Comparison of ENCODE assay signal across 1 fruit fly cellular context in the genomic region with DNA sequence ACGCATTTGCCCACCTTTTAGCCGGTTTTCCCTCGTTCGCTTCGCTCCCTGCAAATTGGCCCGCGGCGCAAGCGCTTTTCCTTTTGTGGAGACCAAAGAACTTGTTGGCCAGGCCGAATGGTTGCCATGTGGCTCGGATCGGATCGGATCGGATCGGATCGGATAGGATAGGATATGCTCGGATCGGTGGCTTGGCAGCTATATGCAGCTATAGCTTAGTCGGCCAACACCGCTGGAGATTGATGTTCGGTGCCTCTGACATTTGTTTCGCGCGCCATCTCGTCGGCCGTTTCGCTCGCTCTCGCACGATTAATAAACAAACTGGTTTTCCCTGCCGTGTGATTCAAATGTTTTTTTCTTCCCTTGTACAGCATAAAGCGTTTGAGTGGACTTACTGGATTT.
TF ChIP-seq lines count a peak whose summit lies in the region.

No protein-coding gene starts in this region.

TF ChIP-seq in whole organism, embryonic, 481 proteins besides CTCF, POLR2A, EP300 and RAD21 (continued from another document):
- TF ChIP-seq CG1602 (GFP tag; optimal IDR thresholded peaks at IDR 0.05; lab: Kevin White, UChicago) (no peak), CG1603 (tag; optimal IDR thresholded peaks at IDR 0.05; lab: Kevin White, UChicago) (no peak), dysf (GFP tag; IDR thresholded peaks at IDR 0.05; lab: Robert Waterston, UW) (no peak), CG18599 (GFP tag; optimal IDR thresholded peaks at IDR 0.05; lab: Kevin White, UChicago) (no peak), Sox102F (GFP tag; optimal IDR thresholded peaks at IDR 0.05; lab: Kevin White, UChicago) (no peak), abd-A (tag; optimal IDR thresholded peaks at IDR 0.05; lab: Kevin White, UChicago) (peak; percentile 65), unpg (GFP tag; optimal IDR thresholded peaks at IDR 0.05; lab: Kevin White, UChicago) (no peak), MBD-R2 (GFP tag; IDR thresholded peaks at IDR 0.05; lab: Robert Waterston, UW) (no peak), CG42726 (GFP tag; IDR thresholded peaks at IDR 0.05; lab: Robert Waterston, UW; ENCODE audit: partially characterized antibody) (no peak), Hr51 (GFP tag; optimal IDR thresholded peaks at IDR 0.05; lab: Kevin White, UChicago) (no peak), tll (GFP tag; optimal IDR thresholded peaks at IDR 0.05; lab: Kevin White, UChicago) (no peak), Hmx (GFP tag; optimal IDR thresholded peaks at IDR 0.05; lab: Kevin White, UChicago) (no peak), Elba2 (GFP tag; optimal IDR thresholded peaks at IDR 0.05; lab: Kevin White, UChicago) (no peak)
